Worm (Caenorhabditis elegans) whole organism, L4/young adult: ENCODE measurements around the gene F47E1.4.

Source experiments
- W03F9.2 ChIP-seq: fragments of 150-350 bp; optimal IDR thresholded peaks from 2 replicates; lab custom pipeline; 2014; ENCODE audit warnings: missing biosample characterization, missing genetic modification characterization
- him-1 ChIP-seq: sonication (generic microtip); optimal IDR thresholded peaks from 2 replicates; lab custom pipeline; 2016; ENCODE audit warnings: missing genotype, missing genetic modification reagents, missing genetic modification characterization, missing compliant biosample characterization

- TF ChIP-seq him-1 (tag; lab: Kevin White, UChicago): no peak
- TF ChIP-seq W03F9.2 (tag; lab: Kevin White, UChicago): no peak
These were observed 20.0 kb downstream of the F47E1.4 start, which contains the start of gene ajm-1 for ce11 chrX:9082646-9083045.
